Fruit fly (Drosophila melanogaster) whole organism, wandering third instar larva: ENCODE results near the gene Smyd3.

Experiments used
- CG9705 ChIP-seq: fragments of 200-800 bp; sonication (Bioruptor generic); optimal IDR thresholded peaks from 2 replicates; lab custom pipeline; 2018; ENCODE audit warnings: missing biosample characterization, mild to moderate bottlenecking, missing genetic modification characterization
- tai ChIP-seq: sonication (Bioruptor generic); optimal IDR thresholded peaks from 2 replicates; lab custom pipeline; 2016; ENCODE audit warnings: missing biosample characterization, missing genetic modification characterization

Smyd3 gene

DNA sequence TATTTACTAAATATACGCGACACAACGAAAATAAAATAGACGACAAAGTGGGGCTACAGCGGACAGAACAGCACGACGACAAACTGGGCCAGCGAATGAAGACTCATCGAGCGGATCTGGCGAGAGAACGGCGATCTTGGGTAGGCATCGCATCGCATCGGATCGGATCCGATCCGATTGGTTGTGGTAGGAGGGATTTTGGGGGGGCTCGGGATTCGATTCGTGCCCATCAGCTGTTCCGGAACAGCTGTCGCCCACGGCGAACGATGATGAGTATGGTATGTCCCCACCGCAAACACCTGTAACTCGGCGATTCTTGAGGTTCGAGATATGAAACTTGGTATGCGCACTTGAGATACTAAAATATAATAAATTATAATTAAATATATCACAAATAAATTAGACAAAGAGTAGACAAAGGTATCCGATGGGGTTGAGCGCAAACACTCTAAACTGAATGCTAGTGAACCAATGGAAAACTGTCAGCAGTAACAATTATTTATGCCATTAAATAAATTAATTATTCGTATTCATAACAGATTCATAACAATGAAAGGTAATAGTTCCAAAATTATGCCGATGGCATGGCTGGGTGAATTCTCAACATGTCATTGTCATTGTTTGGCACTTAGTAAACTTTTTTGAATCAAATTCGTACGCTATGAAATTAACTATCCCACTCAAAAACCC lies 28.2 kb downstream of the Smyd3 start, which contains the start of the genes Vha36-3 and AANATL7:
Vha36-3 (minus strand) TSS at position 242 of the 690 bp plus-strand sequence.
AANATL7 (plus strand) TSS at position 640 of the 690 bp plus-strand sequence.
- TF ChIP-seq tai (GFP tag; lab: Kevin White, UChicago) (no peak), CG9705 (no peak)
